Worm (Caenorhabditis elegans) whole organism, young adult: ENCODE data around the gene F47E1.4.

Experiments used
- B0336.3 ChIP-seq: fragments of 200-800 bp; sonication (Bioruptor generic); IDR thresholded peaks from 2 replicates; pipeline ENCODE4 v1.3.6; 2022; ENCODE audit warnings: missing genetic modification characterization, missing compliant biosample characterization
- C06A6.2 ChIP-seq: fragments of 200-800 bp; sonication (Bioruptor generic); conservative IDR thresholded peaks from 2 replicates; pipeline ENCODE4 v1.3.6; 2022; ENCODE audit warnings: missing genetic modification characterization, missing compliant biosample characterization
- F10E7.11 ChIP-seq: sonication (generic microtip); optimal IDR thresholded peaks from 2 replicates; lab custom pipeline; 2017; ENCODE audit warnings: mild to moderate bottlenecking, missing genetic modification characterization, moderate library complexity, missing compliant biosample characterization
- F22D6.2 ChIP-seq: sonication (generic microtip); optimal IDR thresholded peaks from 2 replicates; lab custom pipeline; 2016; ENCODE audit warnings: mild to moderate bottlenecking, missing genetic modification characterization, missing compliant biosample characterization
- F37B4.10 ChIP-seq: fragments of 200-800 bp; sonication (Bioruptor generic); IDR thresholded peaks from 2 replicates; pipeline ENCODE4 v1.3.6; 2022; ENCODE audit warnings: missing genetic modification characterization, missing compliant biosample characterization
- F39B2.1 ChIP-seq: fragments of 200-800 bp; sonication (Bioruptor generic); IDR thresholded peaks from 2 replicates; pipeline ENCODE4 v1.3.6; 2022; ENCODE audit warnings: missing genetic modification reagents, missing genetic modification characterization, missing compliant biosample characterization
- F49E8.2 ChIP-seq: sonication (generic microtip); optimal IDR thresholded peaks from 3 replicates; lab custom pipeline; 2017; ENCODE audit warnings: missing genetic modification characterization, mild to moderate bottlenecking, missing compliant biosample characterization, antibody characterized with exemption, moderate library complexity; ENCODE audit not compliant: insufficient read depth
- F55B11.4 ChIP-seq: sonication (generic microtip); optimal IDR thresholded peaks from 2 replicates; lab custom pipeline; 2016; ENCODE audit warnings: missing compliant biosample characterization, missing genetic modification characterization, borderline replicate concordance; ENCODE audit not compliant: insufficient read depth
- K12H6.12 ChIP-seq: fragments of 200-800 bp; sonication (Bioruptor generic); optimal IDR thresholded peaks from 2 replicates; lab custom pipeline; 2018; ENCODE audit warnings: mild to moderate bottlenecking, missing genetic modification characterization, missing compliant biosample characterization
- T07F8.4 ChIP-seq: sonication (generic microtip); optimal IDR thresholded peaks from 2 replicates; lab custom pipeline; 2016; ENCODE audit warnings: mild to moderate bottlenecking, missing genetic modification characterization, moderate library complexity, missing compliant biosample characterization
- Y56A3A.18 ChIP-seq: fragments of 200-800 bp; sonication (Bioruptor generic); IDR thresholded peaks from 2 replicates; pipeline ENCODE4 v1.3.6; 2022; ENCODE audit warnings: missing genetic modification reagents, missing genetic modification characterization, missing compliant biosample characterization
- Y79H2A.3 ChIP-seq: fragments of 200-800 bp; sonication (Bioruptor generic); conservative IDR thresholded peaks from 2 replicates; pipeline ENCODE4 v1.3.6; 2022; ENCODE audit warnings: missing genetic modification reagents, missing genetic modification characterization, missing compliant biosample characterization
- ZK185.1 ChIP-seq: sonication (generic microtip); optimal IDR thresholded peaks from 2 replicates; lab custom pipeline; 2016; ENCODE audit warnings: mild to moderate bottlenecking, missing genetic modification characterization, missing compliant biosample characterization; ENCODE audit not compliant: poor library complexity, severe bottlenecking
- atf-7 ChIP-seq: sonication (generic microtip); optimal IDR thresholded peaks from 2 replicates; lab custom pipeline; 2017; ENCODE audit warnings: mild to moderate bottlenecking, missing genetic modification characterization, missing compliant biosample characterization
- athp-1 ChIP-seq: sonication (generic microtip); optimal IDR thresholded peaks from 2 replicates; lab custom pipeline; 2017; ENCODE audit warnings: mild to moderate bottlenecking, missing genetic modification characterization, missing compliant biosample characterization
- attf-3 ChIP-seq: fragments of 200-800 bp; sonication (Bioruptor generic); conservative IDR thresholded peaks from 2 replicates; pipeline ENCODE4 v1.3.6; 2022; ENCODE audit warnings: missing genetic modification reagents, missing genetic modification characterization, missing compliant biosample characterization
- ceh-100 ChIP-seq: fragments of 200-800 bp; sonication (Bioruptor generic); IDR thresholded peaks from 2 replicates; pipeline ENCODE4 v1.3.6; 2022; ENCODE audit warnings: missing genetic modification reagents, missing genetic modification characterization, missing compliant biosample characterization
- ceh-27 ChIP-seq: fragments of 200-800 bp; sonication (Bioruptor generic); optimal IDR thresholded peaks from 2 replicates; lab custom pipeline; 2018; ENCODE audit warnings: mild to moderate bottlenecking, missing genetic modification characterization, moderate library complexity, missing compliant biosample characterization
- ceh-58 ChIP-seq: fragments of 200-800 bp; sonication (Bioruptor generic); IDR thresholded peaks from 2 replicates; pipeline ENCODE4 v1.3.6; 2022; ENCODE audit warnings: missing genetic modification characterization, missing compliant biosample characterization
- ceh-79 ChIP-seq: sonication (generic microtip); optimal IDR thresholded peaks from 2 replicates; lab custom pipeline; 2017; ENCODE audit warnings: mild to moderate bottlenecking, missing genetic modification characterization, missing compliant biosample characterization
- ceh-91 ChIP-seq: fragments of 200-800 bp; sonication (Bioruptor generic); IDR thresholded peaks from 2 replicates; pipeline ENCODE4 v1.3.6; 2022; ENCODE audit warnings: missing genetic modification reagents, missing genetic modification characterization, missing compliant biosample characterization
- chd-7 ChIP-seq: sonication (generic microtip); optimal IDR thresholded peaks from 2 replicates; lab custom pipeline; 2016; ENCODE audit warnings: mild to moderate bottlenecking, missing genetic modification characterization, moderate library complexity, missing compliant biosample characterization
- dpl-1 ChIP-seq: fragments of 150-350 bp; optimal IDR thresholded peaks from 2 replicates; lab custom pipeline; 2014; ENCODE audit warnings: missing biosample characterization, missing genetic modification reagents, missing genetic modification characterization
- egrh-3 ChIP-seq: fragments of 200-800 bp; sonication (Bioruptor generic); IDR thresholded peaks from 2 replicates; pipeline ENCODE4 v1.3.6; 2022; ENCODE audit warnings: missing genetic modification reagents, missing genetic modification characterization, missing compliant biosample characterization
- ekl-4 ChIP-seq: fragments of 200-800 bp; sonication (Bioruptor generic); IDR thresholded peaks from 2 replicates; pipeline ENCODE4 v1.3.6; 2022; ENCODE audit warnings: missing genetic modification reagents, missing genetic modification characterization, missing compliant biosample characterization
- ets-4 ChIP-seq: fragments of 200-800 bp; sonication (Bioruptor generic); optimal IDR thresholded peaks from 2 replicates; lab custom pipeline; 2018; ENCODE audit warnings: mild to moderate bottlenecking, missing genetic modification characterization, missing compliant biosample characterization
- hmg-1.2 ChIP-seq: fragments of 200-800 bp; sonication (Bioruptor generic); IDR thresholded peaks from 2 replicates; pipeline ENCODE4 v1.3.6; 2022; ENCODE audit warnings: missing genetic modification reagents, missing genetic modification characterization, missing compliant biosample characterization
- hsf-1 ChIP-seq: fragments of 200-800 bp; sonication (Bioruptor generic); IDR thresholded peaks from 2 replicates; pipeline ENCODE4 v1.3.6; 2022; ENCODE audit warnings: missing genetic modification reagents, missing genetic modification characterization, missing compliant biosample characterization
- lag-1 ChIP-seq: fragments of 200-800 bp; sonication (Bioruptor generic); IDR thresholded peaks from 2 replicates; pipeline ENCODE4 v1.3.6; 2022; ENCODE audit warnings: missing genetic modification reagents, missing genetic modification characterization, missing compliant biosample characterization
- let-526 ChIP-seq: fragments of 200-800 bp; sonication (Bioruptor generic); IDR thresholded peaks from 2 replicates; pipeline ENCODE4 v1.3.6; 2022; ENCODE audit warnings: missing genetic modification reagents, missing genetic modification characterization, missing compliant biosample characterization
- lir-1 ChIP-seq: fragments of 200-800 bp; sonication (Bioruptor generic); conservative IDR thresholded peaks from 2 replicates; pipeline ENCODE4 v1.3.6; 2022; ENCODE audit warnings: missing genetic modification reagents, missing genetic modification characterization, missing compliant biosample characterization
- lsl-1 ChIP-seq: fragments of 200-800 bp; sonication (Bioruptor generic); optimal IDR thresholded peaks from 2 replicates; lab custom pipeline; 2018; ENCODE audit warnings: mild to moderate bottlenecking, missing genetic modification characterization, moderate library complexity, missing compliant biosample characterization
- madf-3 ChIP-seq: fragments of 200-800 bp; sonication (Bioruptor generic); IDR thresholded peaks from 2 replicates; pipeline ENCODE4 v1.3.6; 2022; ENCODE audit warnings: missing genetic modification reagents, missing genetic modification characterization, missing compliant biosample characterization
- mes-4 ChIP-seq: sonication (generic microtip); optimal IDR thresholded peaks from 2 replicates; lab custom pipeline; 2016; ENCODE audit warnings: missing genotype, missing genetic modification characterization, missing compliant biosample characterization
- nfya-2 ChIP-seq: fragments of 200-800 bp; sonication (Bioruptor generic); IDR thresholded peaks from 2 replicates; pipeline ENCODE4 v1.3.6; 2022; ENCODE audit warnings: missing genetic modification reagents, missing genetic modification characterization, missing compliant biosample characterization
- nfyb-1 ChIP-seq: fragments of 200-800 bp; sonication (Bioruptor generic); IDR thresholded peaks from 2 replicates; pipeline ENCODE4 v1.3.6; 2022; ENCODE audit warnings: missing genetic modification reagents, missing genetic modification characterization, missing compliant biosample characterization
- nhr-179 ChIP-seq: sonication (generic microtip); optimal IDR thresholded peaks from 2 replicates; lab custom pipeline; 2016; ENCODE audit warnings: mild to moderate bottlenecking, missing genetic modification characterization, missing compliant biosample characterization
- nhr-80 ChIP-seq: sonication (generic microtip); optimal IDR thresholded peaks from 2 replicates; lab custom pipeline; 2016; ENCODE audit warnings: missing genetic modification characterization, missing compliant biosample characterization
- repo-1 ChIP-seq: sonication (generic microtip); optimal IDR thresholded peaks from 2 replicates; lab custom pipeline; 2017; ENCODE audit warnings: mild to moderate bottlenecking, missing genetic modification characterization, missing compliant biosample characterization
- sea-2 ChIP-seq: fragments of 200-800 bp; sonication (Bioruptor generic); IDR thresholded peaks from 2 replicates; pipeline ENCODE4 v1.3.6; 2022; ENCODE audit warnings: missing genetic modification characterization, missing compliant biosample characterization
- snpc-1.3 ChIP-seq: sonication (generic microtip); optimal IDR thresholded peaks from 2 replicates; lab custom pipeline; 2017; ENCODE audit warnings: missing genetic modification characterization, mild to moderate bottlenecking, missing compliant biosample characterization, antibody characterized with exemption, moderate library complexity, missing genotype, missing genetic modification reagents; ENCODE audit not compliant: insufficient read depth
- snpc-3.4 ChIP-seq: sonication (generic microtip); optimal IDR thresholded peaks from 2 replicates; lab custom pipeline; 2017; ENCODE audit warnings: missing genetic modification characterization, mild to moderate bottlenecking, missing compliant biosample characterization, antibody characterized with exemption, moderate library complexity, missing genotype, missing genetic modification reagents
- zfh-2 ChIP-seq: fragments of 200-800 bp; sonication (Bioruptor generic); conservative IDR thresholded peaks from 2 replicates; pipeline ENCODE4 v1.3.6; 2022; ENCODE audit warnings: missing genetic modification reagents, missing genetic modification characterization, missing compliant biosample characterization
- zim-3 ChIP-seq: sonication (generic microtip); optimal IDR thresholded peaks from 2 replicates; lab custom pipeline; 2017; ENCODE audit warnings: mild to moderate bottlenecking, missing genetic modification characterization, moderate library complexity, missing compliant biosample characterization

The F47E1.4 gene

ce11 chrX:9105888-9106287 lies 43.3 kb downstream of the F47E1.4 start:
- peak; percentile 60; the same call in 1 of the 2 replicates for TF ChIP-seq zfh-2 (GFP tag; lab: Robert Waterston, UW)
- no peak for TF ChIP-seq T07F8.4 (tag; lab: Kevin White, UChicago)
- TF ChIP-seq, all 124 proteins: peak for 1

ce11 chrX:9107866-9108265 lies 45.2 kb downstream of the F47E1.4 start:
- no peak for TF ChIP-seq ets-4
- no peak for TF ChIP-seq zim-3 (tag; lab: Kevin White, UChicago)
- no peak for TF ChIP-seq ceh-27 (GFP tag; lab: Kevin White, UChicago)
- TF ChIP-seq ceh-91 (GFP tag; lab: Robert Waterston, UW), result no peak
- TF ChIP-seq nhr-179 (tag; lab: Kevin White, UChicago), result no peak
- TF ChIP-seq ceh-58 (GFP tag; lab: Robert Waterston, UW), result no peak
- TF ChIP-seq dpl-1 (GFP tag; lab: Kevin White, UChicago), result no peak
- no peak for TF ChIP-seq lag-1 (GFP tag; lab: Robert Waterston, UW)
- no peak for TF ChIP-seq Y79H2A.3 (GFP tag; lab: Robert Waterston, UW)
- no peak for TF ChIP-seq F49E8.2 (tag; lab: Kevin White, UChicago)
- no peak for TF ChIP-seq chd-7 (tag; lab: Kevin White, UChicago)
- no peak for TF ChIP-seq athp-1 (tag; lab: Kevin White, UChicago)
- no peak for TF ChIP-seq repo-1 (tag; lab: Kevin White, UChicago)
- no peak for TF ChIP-seq egrh-3
- no peak for TF ChIP-seq ZK185.1
- TF ChIP-seq nfyb-1 (GFP tag; lab: Robert Waterston, UW), result no peak
- TF ChIP-seq lir-1 (GFP tag; lab: Robert Waterston, UW), result no peak
- TF ChIP-seq nhr-80 (tag; lab: Kevin White, UChicago), result no peak
- TF ChIP-seq, all 124 proteins: peak for 0

ce11 chrX:9111585-9111984 lies 49.0 kb downstream of the F47E1.4 start:
- TF ChIP-seq K12H6.12 (tag; lab: Kevin White, UChicago), result no peak
- TF ChIP-seq snpc-3.4 (tag; lab: Kevin White, UChicago), result no peak
- TF ChIP-seq ceh-100 (GFP tag; lab: Robert Waterston, UW), result no peak
- TF ChIP-seq F39B2.1 (GFP tag; lab: Robert Waterston, UW), result no peak
- TF ChIP-seq let-526 (GFP tag; lab: Robert Waterston, UW), result no peak
- no peak for TF ChIP-seq ceh-79 (tag; lab: Kevin White, UChicago)

- TF ChIP-seq B0336.3 (GFP tag; lab: Robert Waterston, UW) (no peak), F37B4.10 (no peak), hsf-1 (GFP tag; lab: Robert Waterston, UW) (no peak), nfyb-1 (GFP tag; lab: Robert Waterston, UW) (no peak; the same call in 1 of the 2 replicates), ceh-100 (GFP tag; lab: Robert Waterston, UW) (no peak), attf-3 (GFP tag; lab: Robert Waterston, UW) (no peak), nfya-2 (no peak), F10E7.11 (no peak), hmg-1.2 (GFP tag; lab: Robert Waterston, UW) (peak; percentile 75; the same call in 1 of the 2 replicates), madf-3 (GFP tag; lab: Robert Waterston, UW) (no peak), mes-4 (tag; lab: Kevin White, UChicago) (no peak), lir-1 (GFP tag; lab: Robert Waterston, UW) (no peak), F55B11.4 (tag; lab: Kevin White, UChicago) (no peak), ekl-4 (GFP tag; lab: Robert Waterston, UW) (no peak), C06A6.2 (GFP tag; lab: Robert Waterston, UW) (no peak), Y56A3A.18 (GFP tag; lab: Robert Waterston, UW) (no peak), lag-1 (GFP tag; lab: Robert Waterston, UW) (no peak), F22D6.2 (tag; lab: Kevin White, UChicago) (no peak), sea-2 (no peak), atf-7 (tag; lab: Kevin White, UChicago) (no peak), snpc-1.3 (tag; lab: Kevin White, UChicago) (no peak), K12H6.12 (tag; lab: Kevin White, UChicago) (peak; percentile 20), lsl-1 (GFP tag; lab: Kevin White, UChicago) (no peak)
These were observed 51.2 kb downstream of the F47E1.4 start, which contains the start of gene C25A11.2 for ce11 chrX:9113829-9114228. Gene C25A11.2, plus strand, starts transcription at chrX:9114066.
